Worm (Caenorhabditis elegans): ENCODE results near the gene rpt-1.

rpt-1 gene

ce11 chrV:11955617-11956016, 26.6 kb downstream of the rpt-1 start:
- no peak for TF ChIP-seq ceh-13 (GFP tag; optimal IDR thresholded peaks at IDR 0.05)
- no peak for TF ChIP-seq flt-1 (GFP tag; IDR thresholded peaks at IDR 0.05)

ce11 chrV:11953621-11954020, 28.6 kb downstream of the rpt-1 start:
- TF ChIP-seq hmbx-1 (tag; optimal IDR thresholded peaks at IDR 0.05) (no peak), tbx-37 (GFP tag; conservative IDR thresholded peaks at IDR 0.05) (no peak), flt-1 (GFP tag; IDR thresholded peaks at IDR 0.05) (no peak), ceh-36 (tag; optimal IDR thresholded peaks at IDR 0.05) (no peak), tbx-11 (GFP tag; IDR thresholded peaks at IDR 0.05) (no peak), ets-7 (tag; optimal IDR thresholded peaks at IDR 0.05) (no peak), ama-1 (optimal IDR thresholded peaks at IDR 0.05) (no peak), scrt-1 (GFP tag; IDR thresholded peaks at IDR 0.05) (no peak), F13C5.2 (tag; optimal IDR thresholded peaks at IDR 0.05) (no peak), B0310.2 (tag; optimal IDR thresholded peaks at IDR 0.05) (no peak), aly-1 (tag; optimal IDR thresholded peaks at IDR 0.05) (no peak), hmg-4 (GFP tag; optimal IDR thresholded peaks at IDR 0.05) (no peak)

- TF ChIP-seq hmbx-1 (tag; optimal IDR thresholded peaks at IDR 0.05) (no peak), scrt-1 (GFP tag; IDR thresholded peaks at IDR 0.05) (no peak), hnd-1 (tag; optimal IDR thresholded peaks at IDR 0.05) (no peak), pes-1 (GFP tag; IDR thresholded peaks at IDR 0.05) (no peak), ceh-13 (GFP tag; optimal IDR thresholded peaks at IDR 0.05) (no peak), hmg-4 (GFP tag; optimal IDR thresholded peaks at IDR 0.05) (no peak), tra-4 (tag; optimal IDR thresholded peaks at IDR 0.05) (no peak), sea-1 (GFP tag; conservative IDR thresholded peaks at IDR 0.05) (no peak), tbx-11 (GFP tag; IDR thresholded peaks at IDR 0.05) (no peak), aly-1 (tag; optimal IDR thresholded peaks at IDR 0.05) (no peak), ceh-36 (tag; optimal IDR thresholded peaks at IDR 0.05) (no peak), F13C5.2 (tag; optimal IDR thresholded peaks at IDR 0.05) (no peak), tbx-37 (GFP tag; conservative IDR thresholded peaks at IDR 0.05) (no peak), ama-1 (optimal IDR thresholded peaks at IDR 0.05) (no peak), flt-1 (GFP tag; IDR thresholded peaks at IDR 0.05) (no peak)
These were observed 29.2 kb downstream of the rpt-1 start for ce11 chrV:11952854-11953447.

- no peak for TF ChIP-seq B0310.2 (tag; optimal IDR thresholded peaks at IDR 0.05)
- no peak for TF ChIP-seq ceh-13 (GFP tag; optimal IDR thresholded peaks at IDR 0.05)
- no peak for TF ChIP-seq hmbx-1 (tag; optimal IDR thresholded peaks at IDR 0.05)
- TF ChIP-seq ceh-36 (tag; optimal IDR thresholded peaks at IDR 0.05), result no peak
- no peak for TF ChIP-seq tbx-11 (GFP tag; IDR thresholded peaks at IDR 0.05)
- no peak for TF ChIP-seq pes-1 (GFP tag; IDR thresholded peaks at IDR 0.05)
- no peak for TF ChIP-seq ets-7 (tag; optimal IDR thresholded peaks at IDR 0.05)
- no peak for TF ChIP-seq sea-1 (GFP tag; conservative IDR thresholded peaks at IDR 0.05)
- no peak for TF ChIP-seq tbx-37 (GFP tag; conservative IDR thresholded peaks at IDR 0.05)
- no peak for TF ChIP-seq scrt-1 (GFP tag; IDR thresholded peaks at IDR 0.05)
- no peak for TF ChIP-seq ama-1 (optimal IDR thresholded peaks at IDR 0.05)
- TF ChIP-seq aly-1 (tag; optimal IDR thresholded peaks at IDR 0.05), result no peak
- TF ChIP-seq hnd-1 (tag; optimal IDR thresholded peaks at IDR 0.05), result no peak
- no peak for TF ChIP-seq flt-1 (GFP tag; IDR thresholded peaks at IDR 0.05)
- TF ChIP-seq F13C5.2 (tag; optimal IDR thresholded peaks at IDR 0.05), result no peak
These were observed 31.0 kb downstream of the rpt-1 start for ce11 chrV:11951227-11951626.

- TF ChIP-seq aly-1 (tag; optimal IDR thresholded peaks at IDR 0.05) (no peak), tra-4 (tag; optimal IDR thresholded peaks at IDR 0.05) (no peak), scrt-1 (GFP tag; IDR thresholded peaks at IDR 0.05) (no peak), tbx-37 (GFP tag; conservative IDR thresholded peaks at IDR 0.05) (no peak), F13C5.2 (tag; optimal IDR thresholded peaks at IDR 0.05) (no peak), hmg-4 (GFP tag; optimal IDR thresholded peaks at IDR 0.05) (no peak), pes-1 (GFP tag; IDR thresholded peaks at IDR 0.05) (no peak), hnd-1 (tag; optimal IDR thresholded peaks at IDR 0.05) (no peak), hmbx-1 (tag; optimal IDR thresholded peaks at IDR 0.05) (no peak), B0310.2 (tag; optimal IDR thresholded peaks at IDR 0.05) (no peak), ets-7 (tag; optimal IDR thresholded peaks at IDR 0.05) (no peak), flt-1 (GFP tag; IDR thresholded peaks at IDR 0.05) (no peak), tbx-11 (GFP tag; IDR thresholded peaks at IDR 0.05) (no peak), ceh-36 (tag; optimal IDR thresholded peaks at IDR 0.05) (no peak), ceh-13 (GFP tag; optimal IDR thresholded peaks at IDR 0.05) (no peak), ama-1 (optimal IDR thresholded peaks at IDR 0.05) (no peak)
These were observed 32.6 kb downstream of the rpt-1 start for ce11 chrV:11949509-11950117.

- TF ChIP-seq scrt-1 (GFP tag; IDR thresholded peaks at IDR 0.05) (no peak), aly-1 (tag; optimal IDR thresholded peaks at IDR 0.05) (no peak), ama-1 (optimal IDR thresholded peaks at IDR 0.05) (no peak), flt-1 (GFP tag; IDR thresholded peaks at IDR 0.05) (no peak), hmg-4 (GFP tag; optimal IDR thresholded peaks at IDR 0.05) (no peak), ceh-36 (tag; optimal IDR thresholded peaks at IDR 0.05) (no peak)
These were observed 33.6 kb downstream of the rpt-1 start for ce11 chrV:11948581-11948980.

ce11 chrV:11947414-11947954, 34.7 kb downstream of the rpt-1 start:
- TF ChIP-seq hmbx-1 (tag; optimal IDR thresholded peaks at IDR 0.05), result no peak
- TF ChIP-seq tra-4 (tag; optimal IDR thresholded peaks at IDR 0.05), result no peak
- TF ChIP-seq tbx-11 (GFP tag; IDR thresholded peaks at IDR 0.05), result no peak
- no peak for TF ChIP-seq hnd-1 (tag; optimal IDR thresholded peaks at IDR 0.05)
- TF ChIP-seq tbx-37 (GFP tag; conservative IDR thresholded peaks at IDR 0.05), result no peak
- no peak for TF ChIP-seq flt-1 (GFP tag; IDR thresholded peaks at IDR 0.05)
- no peak for TF ChIP-seq sea-1 (GFP tag; conservative IDR thresholded peaks at IDR 0.05)
- no peak for TF ChIP-seq ama-1 (optimal IDR thresholded peaks at IDR 0.05)
- TF ChIP-seq F13C5.2 (tag; optimal IDR thresholded peaks at IDR 0.05), result no peak
- TF ChIP-seq ceh-36 (tag; optimal IDR thresholded peaks at IDR 0.05), result no peak
- TF ChIP-seq ets-7 (tag; optimal IDR thresholded peaks at IDR 0.05), result no peak
- no peak for TF ChIP-seq B0310.2 (tag; optimal IDR thresholded peaks at IDR 0.05)
- no peak for TF ChIP-seq pes-1 (GFP tag; IDR thresholded peaks at IDR 0.05)
- no peak for TF ChIP-seq scrt-1 (GFP tag; IDR thresholded peaks at IDR 0.05)
- TF ChIP-seq ceh-13 (GFP tag; optimal IDR thresholded peaks at IDR 0.05), result no peak
